Fruit fly (Drosophila melanogaster) whole organism, embryonic: ENCODE results near the gene CG8677.

Source experiments
- B-H2 ChIP-seq: fragments of 200-800 bp; sonication (Bioruptor generic); optimal IDR thresholded peaks from 2 replicates; lab custom pipeline; 2018; ENCODE audit warnings: missing biosample characterization, mild to moderate bottlenecking, missing genetic modification characterization
- BtbVII ChIP-seq: fragments of 200-800 bp; sonication (Bioruptor generic); optimal IDR thresholded peaks from 3 replicates; lab custom pipeline; 2017; ENCODE audit warnings: missing biosample characterization, mild to moderate bottlenecking, missing genetic modification characterization
- CG12104 ChIP-seq: fragments of 200-800 bp; sonication (Bioruptor generic); optimal IDR thresholded peaks from 3 replicates; lab custom pipeline; 2016; ENCODE audit warnings: missing biosample characterization, missing genetic modification characterization
- CG12155 ChIP-seq: fragments of 200-800 bp; sonication (Bioruptor generic); optimal IDR thresholded peaks from 3 replicates; lab custom pipeline; 2016; ENCODE audit warnings: missing biosample characterization, missing genetic modification characterization
- CG18011 ChIP-seq: fragments of 200-800 bp; sonication (Bioruptor generic); optimal IDR thresholded peaks from 2 replicates; lab custom pipeline; 2017; ENCODE audit warnings: missing biosample characterization, missing genetic modification characterization, mild to moderate bottlenecking, moderate library complexity, missing genotype
- CG1832 ChIP-seq: fragments of 200-800 bp; sonication (Bioruptor generic); optimal IDR thresholded peaks from 2 replicates; lab custom pipeline; 2017; ENCODE audit warnings: missing biosample characterization, mild to moderate bottlenecking, missing genetic modification characterization, inconsistent platforms
- CG18599 ChIP-seq: fragments of 200-800 bp; sonication (Bioruptor generic); optimal IDR thresholded peaks from 3 replicates; lab custom pipeline; 2017; ENCODE audit warnings: missing biosample characterization, missing genetic modification characterization, mild to moderate bottlenecking, moderate library complexity, missing genetic modification reagents
- CG32532 ChIP-seq: fragments of 200-800 bp; sonication (Bioruptor generic); IDR thresholded peaks from 2 replicates; pipeline ENCODE4 v1.3.6; 2022; ENCODE audit warnings: missing biosample characterization, missing genetic modification characterization
- CG3726 ChIP-seq: fragments of 200-800 bp; sonication (Bioruptor generic); IDR thresholded peaks from 3 replicates; pipeline ENCODE4, ENCODE4 v1.3.6; 2022; ENCODE audit warnings: missing biosample characterization, missing genetic modification characterization
- CG6175 ChIP-seq: fragments of 200-800 bp; sonication (Bioruptor generic); IDR thresholded peaks from 3 replicates; pipeline ENCODE4 v1.3.6; 2022; ENCODE audit warnings: missing biosample characterization, missing genetic modification characterization
- CG6689 ChIP-seq: fragments of 200-800 bp; sonication (Bioruptor generic); IDR thresholded peaks from 2 replicates; pipeline ENCODE4 v1.3.6; 2022; ENCODE audit warnings: missing biosample characterization, missing genetic modification characterization
- CG7357 ChIP-seq: fragments of 200-800 bp; sonication (Bioruptor generic); IDR thresholded peaks from 3 replicates; pipeline ENCODE4 v1.3.6; 2022; ENCODE audit warnings: missing biosample characterization, missing genetic modification characterization
- ERR ChIP-seq: fragments of 200-800 bp; sonication (Bioruptor generic); optimal IDR thresholded peaks from 2 replicates; lab custom pipeline; 2016; ENCODE audit warnings: missing biosample characterization, missing genetic modification characterization
- Ets65A ChIP-seq: fragments of 200-800 bp; sonication (Bioruptor generic); peaks from one replicate; lab custom pipeline; 2016; ENCODE audit warnings: missing biosample characterization, missing genetic modification characterization
- Fer2 ChIP-seq: fragments of 200-800 bp; sonication (Bioruptor generic); optimal IDR thresholded peaks from 2 replicates; lab custom pipeline; 2018; ENCODE audit warnings: missing biosample characterization, mild to moderate bottlenecking, missing genetic modification characterization, moderate library complexity
- Hey ChIP-seq: fragments of 200-800 bp; sonication (Bioruptor generic); optimal IDR thresholded peaks from 3 replicates; lab custom pipeline; 2018; ENCODE audit warnings: missing biosample characterization, mild to moderate bottlenecking, missing genetic modification characterization
- MTF-1 ChIP-seq: fragments of 200-800 bp; sonication (Bioruptor generic); optimal IDR thresholded peaks from 2 replicates; lab custom pipeline; 2018; ENCODE audit warnings: missing biosample characterization, mild to moderate bottlenecking, missing genetic modification characterization, borderline replicate concordance
- Ptx1 ChIP-seq: fragments of 200-800 bp; sonication (Bioruptor generic); IDR thresholded peaks from 2 replicates; pipeline ENCODE4 v1.3.6; 2022; ENCODE audit warnings: missing biosample characterization, missing genetic modification characterization
- Rfx ChIP-seq: fragments of 200-800 bp; sonication (Bioruptor generic); IDR thresholded peaks from 2 replicates; pipeline ENCODE4 v1.3.6; 2022; ENCODE audit warnings: missing biosample characterization, missing genetic modification characterization
- Sry-β ChIP-seq: fragments of 200-800 bp; sonication (Bioruptor generic); optimal IDR thresholded peaks from 2 replicates; lab custom pipeline; 2018; ENCODE audit warnings: missing biosample characterization, mild to moderate bottlenecking, missing genetic modification characterization, moderate library complexity
- Taf1 ChIP-seq: fragments of 200-800 bp; sonication (Bioruptor generic); IDR thresholded peaks from 2 replicates; pipeline ENCODE4 v1.3.6; 2022; ENCODE audit warnings: missing biosample characterization, missing genetic modification characterization
- abd-A ChIP-seq: fragments of 200-800 bp; sonication (Bioruptor generic); optimal IDR thresholded peaks from 3 replicates; lab custom pipeline; 2019; ENCODE audit warnings: missing biosample characterization, mild to moderate bottlenecking, missing genetic modification characterization, moderate library complexity
- ash1 ChIP-seq: fragments of 200-800 bp; sonication (Bioruptor generic); optimal IDR thresholded peaks from 2 replicates; lab custom pipeline; 2018; ENCODE audit warnings: missing biosample characterization, mild to moderate bottlenecking, missing genetic modification characterization
- crol ChIP-seq: fragments of 200-800 bp; sonication (Bioruptor generic); IDR thresholded peaks from 2 replicates; pipeline ENCODE4 v1.3.6; 2022; ENCODE audit warnings: missing biosample characterization, missing genetic modification characterization
- danr ChIP-seq: fragments of 200-800 bp; sonication (Bioruptor generic); IDR thresholded peaks from 2 replicates; pipeline ENCODE4 v1.3.6; 2022; ENCODE audit warnings: missing biosample characterization, missing genetic modification characterization
- dysf ChIP-seq: fragments of 200-800 bp; sonication (Bioruptor generic); IDR thresholded peaks from 3 replicates; pipeline ENCODE4 v1.3.6; 2022; ENCODE audit warnings: missing biosample characterization, missing genetic modification characterization
- ewg ChIP-seq: fragments of 200-800 bp; sonication (Bioruptor generic); optimal IDR thresholded peaks from 3 replicates; lab custom pipeline; 2017; ENCODE audit warnings: mild to moderate bottlenecking, missing biosample characterization, missing genetic modification reagents, missing genetic modification characterization
- exex ChIP-seq: fragments of 200-800 bp; sonication (Bioruptor generic); optimal IDR thresholded peaks from 4 replicates; lab custom pipeline; 2018; ENCODE audit warnings: missing biosample characterization, mild to moderate bottlenecking, missing genetic modification characterization, moderate library complexity
- fu2 ChIP-seq: fragments of 200-800 bp; sonication (Bioruptor generic); optimal IDR thresholded peaks from 2 replicates; lab custom pipeline; 2016; ENCODE audit warnings: missing biosample characterization, missing genetic modification characterization
- kay ChIP-seq: fragments of 200-800 bp; sonication (Bioruptor generic); optimal IDR thresholded peaks from 2 replicates; lab custom pipeline; 2016; ENCODE audit warnings: missing biosample characterization, missing genetic modification characterization
- lab ChIP-seq: fragments of 200-800 bp; sonication (Bioruptor generic); optimal IDR thresholded peaks from 3 replicates; lab custom pipeline; 2017; ENCODE audit warnings: missing biosample characterization, missing genetic modification characterization, mild to moderate bottlenecking, moderate library complexity, missing genetic modification reagents
- lov ChIP-seq, 2 experiments: fragments of 200-800 bp in 1 of 2; fragments of >200 bp in 1 of 2; sonication (Bioruptor generic) in 1 of 2; IDR thresholded peaks in 1 of 2; optimal IDR thresholded peaks in 1 of 2; 2 replicates in 1 of 2; 3 replicates in 1 of 2; pipeline versions ENCODE4 v1.3.6 to Lab custom; 2017 to 2022; ENCODE audit warnings: missing biosample characterization in 1 of 2, missing genetic modification characterization in 1 of 2
- mirr ChIP-seq: fragments of 200-800 bp; sonication (Bioruptor generic); optimal IDR thresholded peaks from 3 replicates; lab custom pipeline; 2018; ENCODE audit warnings: missing biosample characterization, mild to moderate bottlenecking, missing genetic modification characterization
- onecut ChIP-seq: fragments of 200-800 bp; sonication (Bioruptor generic); IDR thresholded peaks from 2 replicates; pipeline ENCODE4 v1.3.6; 2022; ENCODE audit warnings: missing biosample characterization, missing genetic modification characterization
- pum ChIP-seq: fragments of 200-800 bp; sonication (Bioruptor generic); optimal IDR thresholded peaks from 2 replicates; lab custom pipeline; 2016; ENCODE audit warnings: missing biosample characterization, missing genetic modification characterization
- row ChIP-seq: fragments of 200-800 bp; sonication (Bioruptor generic); IDR thresholded peaks from 3 replicates; pipeline ENCODE4 v1.3.6; 2022; ENCODE audit warnings: missing biosample characterization, missing genetic modification characterization
- schlank ChIP-seq: fragments of 200-800 bp; sonication (Bioruptor generic); optimal IDR thresholded peaks from 2 replicates; lab custom pipeline; 2018; ENCODE audit warnings: missing biosample characterization, mild to moderate bottlenecking, missing genetic modification characterization
- sens ChIP-seq: fragments of 200-800 bp; sonication (Bioruptor generic); peaks from one replicate; lab custom pipeline; 2016; ENCODE audit warnings: missing biosample characterization, missing genetic modification characterization
- sna ChIP-seq: fragments of 200-800 bp; sonication (Bioruptor generic); IDR thresholded peaks from 2 replicates; pipeline ENCODE4 v1.3.6; 2022; ENCODE audit warnings: missing biosample characterization, missing genetic modification characterization; ENCODE audit not compliant: partially characterized antibody
- sr ChIP-seq: fragments of 200-800 bp; sonication (Bioruptor generic); IDR thresholded peaks from 3 replicates; pipeline ENCODE4 v1.3.6; 2022; ENCODE audit warnings: missing biosample characterization, missing genetic modification characterization
- vfl ChIP-seq: fragments of 200-800 bp; sonication (Bioruptor generic); optimal IDR thresholded peaks from 2 replicates; lab custom pipeline; 2016; ENCODE audit warnings: missing biosample characterization, missing genetic modification characterization
- zf30C ChIP-seq: fragments of 200-800 bp; sonication (Bioruptor generic); optimal IDR thresholded peaks from 3 replicates; lab custom pipeline; 2018; ENCODE audit warnings: missing biosample characterization, mild to moderate bottlenecking, missing genetic modification characterization

Gene CG8677

DNA sequence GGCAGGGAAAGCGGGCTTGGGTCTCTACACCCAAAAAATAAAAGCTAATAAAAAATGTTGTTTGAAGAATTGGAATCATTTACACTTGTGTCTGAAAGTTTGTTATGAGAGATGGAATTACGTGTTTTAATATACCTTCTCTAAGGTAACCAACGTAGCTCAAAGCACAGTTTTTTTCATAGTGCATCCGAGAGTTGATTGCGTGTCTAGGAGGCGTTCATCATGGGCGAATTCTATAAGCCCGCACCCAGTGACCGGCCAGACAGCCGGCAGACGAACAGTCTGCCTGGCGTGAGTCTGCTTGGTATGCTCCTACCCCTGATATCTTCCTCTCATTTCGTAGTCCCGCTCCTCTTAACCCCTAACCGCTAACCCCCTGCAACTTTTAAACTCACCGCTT lies 33.4 kb upstream of the CG8677 start:
- TF ChIP-seq Taf1, result no peak
- no peak for TF ChIP-seq zf30C
- TF ChIP-seq ash1 (GFP tag; lab: Kevin White, UChicago), result no peak
- TF ChIP-seq CG32532 (GFP tag; lab: Robert Waterston, UW), result 0 out of 2 replicates have a peak, but pooled peaks have one; percentile 14
- TF ChIP-seq CG12155, result no peak
- TF ChIP-seq row, result peak; percentile 27; the same call in 1 of the 3 replicates
- no peak for TF ChIP-seq sna (GFP tag; lab: Robert Waterston, UW)
- 0 out of 2 replicates have a peak, but pooled peaks have one; percentile 11 for TF ChIP-seq danr (GFP tag; lab: Robert Waterston, UW)
- TF ChIP-seq Ets65A (GFP tag; lab: Kevin White, UChicago), result peak; percentile 81
- TF ChIP-seq ewg (GFP tag; lab: Kevin White, UChicago), result no peak
- TF ChIP-seq pum (GFP tag; lab: Kevin White, UChicago), result no peak
- no peak for TF ChIP-seq vfl (GFP tag; lab: Kevin White, UChicago)
- TF ChIP-seq MTF-1 (GFP tag; lab: Kevin White, UChicago), result no peak
- TF ChIP-seq ERR, result no peak
- TF ChIP-seq Fer2 (tag; lab: Kevin White, UChicago), result no peak
- 0 out of 2 replicates have a peak, but pooled peaks have one; percentile 24 for TF ChIP-seq Rfx
- TF ChIP-seq B-H2, result no peak
- TF ChIP-seq CG7357 (GFP tag; lab: Robert Waterston, UW), result no peak
- no peak for TF ChIP-seq Sry-β (GFP tag; lab: Kevin White, UChicago)
- no peak for TF ChIP-seq kay (GFP tag; lab: Kevin White, UChicago)
- TF ChIP-seq abd-A (tag; lab: Kevin White, UChicago), result no peak
- TF ChIP-seq Ptx1, result peak; percentile 31; the same call in 1 of the 2 replicates
- no peak for TF ChIP-seq CG3726 (GFP tag; lab: Robert Waterston, UW)
- peak; percentile 25; the same call in 1 of the 3 replicates for TF ChIP-seq dysf
- no peak for TF ChIP-seq CG12104 (GFP tag; lab: Kevin White, UChicago)
- TF ChIP-seq CG1832 (GFP tag; lab: Kevin White, UChicago), result no peak
- TF ChIP-seq CG18599 (GFP tag; lab: Kevin White, UChicago), result peak; percentile 1
- no peak for TF ChIP-seq fu2
- no peak for TF ChIP-seq CG6175 (GFP tag; lab: Robert Waterston, UW)
- no peak for TF ChIP-seq CG6689 (GFP tag; lab: Robert Waterston, UW)
- TF ChIP-seq crol (GFP tag; lab: Robert Waterston, UW), result no peak
- TF ChIP-seq sr (GFP tag; lab: Robert Waterston, UW), result no peak
- no peak for TF ChIP-seq schlank
- TF ChIP-seq Hey (tag; lab: Kevin White, UChicago), result no peak

DNA sequence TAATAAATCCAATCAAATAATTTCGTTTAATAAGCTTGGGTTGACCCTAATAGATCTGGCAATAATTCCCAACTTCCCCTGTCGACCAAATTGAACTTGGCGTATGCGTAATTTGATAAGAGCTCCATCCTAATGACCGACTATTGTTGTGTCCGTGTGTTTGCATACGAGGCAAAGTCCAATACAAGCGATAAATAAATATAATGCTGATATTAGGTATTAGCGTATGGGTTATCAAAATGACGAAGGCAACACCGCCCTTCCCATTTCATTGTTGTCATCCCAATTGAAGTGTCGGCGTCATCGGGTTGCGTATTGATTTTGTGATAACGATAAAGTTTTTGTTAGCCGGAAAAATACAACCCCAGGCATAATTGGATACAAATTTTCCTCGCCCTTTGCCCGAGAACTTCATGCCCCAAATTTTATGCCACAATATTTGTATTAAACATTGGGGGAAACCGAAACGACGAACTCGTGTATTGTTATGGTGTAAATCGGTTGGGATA lies 31.8 kb upstream of the CG8677 start:
- TF ChIP-seq BtbVII (GFP tag; lab: Kevin White, UChicago), result no peak
- no peak for TF ChIP-seq lov (optimal IDR thresholded peaks at IDR 0.05; lab: Kevin White, UChicago)
- TF ChIP-seq lov (GFP tag; IDR thresholded peaks at IDR 0.05; lab: Robert Waterston, UW), result 0 out of 3 replicates have a peak, but pooled peaks have one; percentile 15
- TF ChIP-seq CG18011 (GFP tag; lab: Kevin White, UChicago), result no peak
- peak; percentile 16 for TF ChIP-seq lab (GFP tag; lab: Kevin White, UChicago)
- peak; percentile 76 for TF ChIP-seq exex (tag; lab: Kevin White, UChicago)
- TF ChIP-seq mirr, result peak; percentile 91
- TF ChIP-seq onecut (GFP tag; lab: Robert Waterston, UW), result peak; percentile 59
- peak; percentile 58 for TF ChIP-seq sens (GFP tag; lab: Kevin White, UChicago)
